Worm (Caenorhabditis elegans): Measurements from ENCODE around the gene glb-28.

DNA sequence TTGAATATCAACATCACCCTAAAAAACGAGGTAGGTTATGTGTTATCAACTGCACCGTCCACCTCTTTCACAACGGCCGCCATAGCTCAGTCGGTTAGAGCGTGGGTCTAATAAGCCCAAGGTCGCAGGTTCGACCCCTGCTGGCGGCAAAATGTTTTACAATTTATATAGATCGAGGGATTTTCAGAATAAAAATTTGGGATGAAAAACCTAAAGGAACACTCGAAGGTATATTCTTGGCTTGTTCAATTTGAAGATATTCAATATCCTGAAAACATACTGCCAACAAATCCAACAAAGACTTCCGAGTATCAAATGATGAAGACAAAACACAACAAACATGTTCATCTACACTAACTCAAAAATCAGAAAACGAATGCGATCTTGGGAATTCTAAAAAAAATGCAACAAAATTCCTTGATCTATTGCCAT, 19.6 kb downstream of the glb-28 start:
- TF ChIP-seq him-1 (tag; optimal IDR thresholded peaks at IDR 0.05) (peak; percentile 28), dao-5 (tag; optimal IDR thresholded peaks at IDR 0.05) (peak; percentile 83)
